Worm (Caenorhabditis elegans) whole organism, L4 larva: ENCODE data around the gene gnrr-4.

Experiments
- F37D6.2 ChIP-seq: sonication (generic microtip); optimal IDR thresholded peaks from 2 replicates; lab custom pipeline; 2016; ENCODE audit warnings: mild to moderate bottlenecking, missing genetic modification characterization, missing compliant biosample characterization
- F44E2.7 ChIP-seq: fragments of 200-800 bp; sonication (Bioruptor generic); IDR thresholded peaks from 2 replicates; pipeline ENCODE4 v2.1.2; 2022; ENCODE audit warnings: missing genetic modification characterization, missing compliant biosample characterization
- Y105C5A.15 ChIP-seq: fragments of 200-800 bp; sonication (Bioruptor generic); IDR thresholded peaks from 2 replicates; pipeline ENCODE4 v1.3.6; 2022; ENCODE audit warnings: missing genetic modification characterization, missing compliant biosample characterization
- Y5F2A.4 ChIP-seq: fragments of 200-800 bp; sonication (Bioruptor generic); optimal IDR thresholded peaks from 2 replicates; lab custom pipeline; 2018; ENCODE audit warnings: mild to moderate bottlenecking, missing genetic modification characterization, missing compliant biosample characterization
- ZK337.2 ChIP-seq: fragments of 200-800 bp; sonication (Bioruptor generic); IDR thresholded peaks from 2 replicates; pipeline ENCODE4 v1.3.6; 2022; ENCODE audit warnings: missing genetic modification reagents, missing genetic modification characterization, missing compliant biosample characterization
- ZK546.5 ChIP-seq, 2 experiments: sonication (generic microtip); optimal IDR thresholded peaks; 2 replicates each; lab custom pipeline; 2017; ENCODE audit warnings: missing biosample characterization in 2 of 2, missing genetic modification characterization in 2 of 2
- aly-2 ChIP-seq: sonication (generic microtip); optimal IDR thresholded peaks from 2 replicates; lab custom pipeline; 2018; ENCODE audit warnings: missing biosample characterization, missing genetic modification characterization
- ama-1 ChIP-seq: fragments of 150-350 bp; optimal IDR thresholded peaks from 2 replicates; lab custom pipeline; 2014; ENCODE audit warnings: inconsistent platforms, mixed read lengths
- attf-4 ChIP-seq: sonication (generic microtip); optimal IDR thresholded peaks from 3 replicates; lab custom pipeline; 2017; ENCODE audit warnings: missing biosample characterization, missing genetic modification characterization
- ceh-20 ChIP-seq: fragments of 200-800 bp; sonication (Bioruptor generic); IDR thresholded peaks from 2 replicates; pipeline ENCODE4 v1.3.6; 2022; ENCODE audit warnings: missing genetic modification reagents, missing genetic modification characterization, missing compliant biosample characterization
- ceh-28 ChIP-seq: fragments of 150-350 bp; optimal IDR thresholded peaks from 2 replicates; lab custom pipeline; 2014; ENCODE audit warnings: missing biosample characterization, missing genetic modification reagents, missing genetic modification characterization
- ceh-62 ChIP-seq: sonication (generic microtip); optimal IDR thresholded peaks from 2 replicates; lab custom pipeline; 2017; ENCODE audit warnings: missing biosample characterization, missing genetic modification characterization
- daf-16 ChIP-seq, 3 experiments: sonication (generic microtip); optimal IDR thresholded peaks; 2 replicates each; lab custom pipeline; 2016 to 2017; ENCODE audit warnings: missing genetic modification characterization in 3 of 3, missing genetic modification reagents in 3 of 3, mild to moderate bottlenecking in 2 of 3, missing compliant biosample characterization in 2 of 3, missing biosample characterization in 1 of 3, moderate library complexity in 1 of 3
- daf-19 ChIP-seq: fragments of 200-800 bp; sonication (Bioruptor generic); conservative IDR thresholded peaks from 2 replicates; pipeline ENCODE4 v1.3.6; 2022; ENCODE audit warnings: missing genetic modification characterization, missing compliant biosample characterization
- daf-8 ChIP-seq: fragments of 200-800 bp; sonication (Bioruptor generic); IDR thresholded peaks from 2 replicates; pipeline ENCODE4 v1.3.6; 2022; ENCODE audit warnings: missing genetic modification characterization, missing compliant biosample characterization
- dmd-9 ChIP-seq: fragments of 200-800 bp; sonication (Bioruptor generic); IDR thresholded peaks from 2 replicates; pipeline ENCODE4 v1.3.6; 2022; ENCODE audit warnings: missing genetic modification reagents, missing genetic modification characterization, missing compliant biosample characterization
- dpl-1 ChIP-seq: fragments of 150-350 bp; optimal IDR thresholded peaks from 2 replicates; lab custom pipeline; 2014; ENCODE audit warnings: missing biosample characterization, missing genetic modification reagents, missing genetic modification characterization
- egl-27 ChIP-seq: sonication (generic microtip); optimal IDR thresholded peaks from 3 replicates; lab custom pipeline; 2017; ENCODE audit warnings: missing biosample characterization, missing genetic modification reagents, missing genetic modification characterization
- fkh-10 ChIP-seq: fragments of 150-350 bp; optimal IDR thresholded peaks from 2 replicates; lab custom pipeline; 2014; ENCODE audit warnings: missing biosample characterization, missing genetic modification reagents, missing genetic modification characterization
- fos-1 ChIP-seq: fragments of 150-350 bp; optimal IDR thresholded peaks from 2 replicates; lab custom pipeline; 2014; ENCODE audit warnings: missing biosample characterization, missing genetic modification characterization
- hif-1 ChIP-seq, 2 experiments: sonication (generic microtip); optimal IDR thresholded peaks; 2 replicates each; lab custom pipeline; 2016 to 2017; ENCODE audit warnings: missing compliant biosample characterization in 2 of 2, missing genetic modification characterization in 2 of 2, missing genetic modification reagents in 2 of 2, missing genotype in 2 of 2, mild to moderate bottlenecking in 1 of 2
- hlh-11 ChIP-seq: fragments of 200-800 bp; sonication (Bioruptor generic); optimal IDR thresholded peaks from 2 replicates; lab custom pipeline; 2018; ENCODE audit warnings: mild to moderate bottlenecking, missing genetic modification characterization, missing compliant biosample characterization
- jun-1 ChIP-seq: fragments of 150-350 bp; optimal IDR thresholded peaks from 2 replicates; lab custom pipeline; 2014; ENCODE audit warnings: missing biosample characterization, missing genetic modification reagents, missing genetic modification characterization
- lin-13 ChIP-seq: fragments of 150-350 bp; optimal IDR thresholded peaks from 2 replicates; lab custom pipeline; 2014; ENCODE audit warnings: missing biosample characterization, missing genetic modification reagents, missing genetic modification characterization
- lin-38 ChIP-seq: fragments of 200-800 bp; sonication (Bioruptor generic); IDR thresholded peaks from 2 replicates; pipeline ENCODE4 v1.3.6; 2022; ENCODE audit warnings: missing genetic modification reagents, missing genetic modification characterization, missing compliant biosample characterization
- lir-3 ChIP-seq: sonication (generic microtip); optimal IDR thresholded peaks from 2 replicates; lab custom pipeline; 2016; ENCODE audit warnings: mild to moderate bottlenecking, missing genetic modification characterization, missing compliant biosample characterization
- lsy-2 ChIP-seq, 2 experiments: fragments of 150-350 bp in 1 of 2; sonication (generic microtip) in 1 of 2; optimal IDR thresholded peaks; 2 replicates each; lab custom pipeline; 2014 to 2017; ENCODE audit warnings: missing biosample characterization in 2 of 2, missing genetic modification characterization in 2 of 2
- madf-5 ChIP-seq, 2 experiments: fragments of 200-800 bp; sonication (Bioruptor generic); IDR thresholded peaks; 2 replicates each; pipeline ENCODE4 v1.3.6; 2022; ENCODE audit warnings: missing compliant biosample characterization in 2 of 2, missing genetic modification characterization in 2 of 2
- madf-9 ChIP-seq: fragments of 200-800 bp; sonication (Bioruptor generic); conservative IDR thresholded peaks from 2 replicates; pipeline ENCODE4 v1.3.6; 2022; ENCODE audit warnings: missing genetic modification reagents, missing genetic modification characterization, missing compliant biosample characterization
- mdl-1 ChIP-seq, 2 experiments: fragments of 150-350 bp in 1 of 2; sonication (generic microtip) in 1 of 2; optimal IDR thresholded peaks; 2 replicates each; lab custom pipeline; 2014 to 2017; ENCODE audit warnings: missing biosample characterization in 2 of 2, missing genetic modification characterization in 2 of 2
- mep-1 ChIP-seq: fragments of 150-350 bp; sonication (generic microtip); optimal IDR thresholded peaks from 3 replicates; lab custom pipeline; 2014; ENCODE audit warnings: missing biosample characterization, missing genetic modification characterization
- mxl-2 ChIP-seq: fragments of 200-800 bp; sonication (Bioruptor generic); conservative IDR thresholded peaks from 2 replicates; pipeline ENCODE4 v1.3.6; 2022; ENCODE audit warnings: missing genetic modification reagents, missing genetic modification characterization, missing compliant biosample characterization
- mxl-3 ChIP-seq: fragments of 200-800 bp; sonication (Bioruptor generic); optimal IDR thresholded peaks from 2 replicates; lab custom pipeline; 2018; ENCODE audit warnings: mild to moderate bottlenecking, missing genetic modification characterization, missing compliant biosample characterization
- nhr-10 ChIP-seq: fragments of 150-350 bp; optimal IDR thresholded peaks from 2 replicates; lab custom pipeline; 2014; ENCODE audit warnings: missing biosample characterization, missing genetic modification characterization
- nhr-11 ChIP-seq: fragments of 150-350 bp; optimal IDR thresholded peaks from 2 replicates; lab custom pipeline; 2014; ENCODE audit warnings: missing biosample characterization, missing genetic modification characterization
- nhr-42 ChIP-seq: fragments of 200-800 bp; sonication (Bioruptor generic); IDR thresholded peaks from 2 replicates; pipeline ENCODE4 v1.3.6; 2022; ENCODE audit warnings: missing genetic modification characterization, missing compliant biosample characterization
- nhr-6 ChIP-seq: fragments of 150-350 bp; optimal IDR thresholded peaks from 2 replicates; lab custom pipeline; 2014; ENCODE audit warnings: missing biosample characterization, missing genetic modification characterization
- php-3 ChIP-seq: fragments of 200-800 bp; sonication (Bioruptor generic); IDR thresholded peaks from 2 replicates; pipeline ENCODE4 v1.3.6; 2022; ENCODE audit warnings: missing genetic modification reagents, missing genetic modification characterization, missing compliant biosample characterization
- pqm-1 ChIP-seq: sonication (generic microtip); optimal IDR thresholded peaks from 2 replicates; lab custom pipeline; 2017; ENCODE audit warnings: missing biosample characterization, missing genetic modification characterization
- sdz-12 ChIP-seq: fragments of 200-800 bp; sonication (Bioruptor generic); optimal IDR thresholded peaks from 2 replicates; lab custom pipeline; 2018; ENCODE audit warnings: mild to moderate bottlenecking, missing genetic modification characterization, missing compliant biosample characterization
- set-16 ChIP-seq: fragments of 200-800 bp; sonication (Bioruptor generic); IDR thresholded peaks from 2 replicates; pipeline ENCODE4 v1.3.6; 2022; ENCODE audit warnings: missing genetic modification reagents, missing genetic modification characterization, missing compliant biosample characterization
- snpc-1.2 ChIP-seq: fragments of 200-800 bp; sonication (Bioruptor generic); IDR thresholded peaks from 2 replicates; pipeline ENCODE4 v1.3.6; 2022; ENCODE audit warnings: missing genetic modification reagents, missing genetic modification characterization, missing compliant biosample characterization
- spr-3 ChIP-seq: fragments of 200-800 bp; sonication (Bioruptor generic); optimal IDR thresholded peaks from 2 replicates; lab custom pipeline; 2018; ENCODE audit warnings: mild to moderate bottlenecking, missing genetic modification characterization, missing compliant biosample characterization
- unc-39 ChIP-seq: sonication (generic microtip); optimal IDR thresholded peaks from 2 replicates; lab custom pipeline; 2017; ENCODE audit warnings: missing biosample characterization, missing genetic modification characterization
- unc-62 ChIP-seq, 3 experiments: fragments of 150-350 bp in 1 of 3; sonication (generic microtip); optimal IDR thresholded peaks in 2 of 3; peaks in 1 of 3; 1 replicate in 1 of 3; 2 replicates in 2 of 3; lab custom pipeline; 2014 to 2017; ENCODE audit warnings: missing biosample characterization in 3 of 3, missing genetic modification characterization in 3 of 3, missing genetic modification reagents in 3 of 3, missing genotype in 1 of 3
- zag-1 ChIP-seq: fragments of 150-350 bp; optimal IDR thresholded peaks from 2 replicates; lab custom pipeline; 2014; ENCODE audit warnings: missing biosample characterization, missing genetic modification characterization
- zfp-2 ChIP-seq: sonication (generic microtip); optimal IDR thresholded peaks from 2 replicates; lab custom pipeline; 2016; ENCODE audit warnings: mild to moderate bottlenecking, missing genetic modification characterization, missing compliant biosample characterization
- zip-2 ChIP-seq: fragments of 150-350 bp; optimal IDR thresholded peaks from 2 replicates; lab custom pipeline; 2014; ENCODE audit warnings: missing biosample characterization, missing genetic modification characterization

Gene gnrr-4

ce11 chrX:5780672-5781182 is 37.6 kb upstream of the gnrr-4 start, which contains the start of gene sft-4 (continued):
- TF ChIP-seq lsy-2 (tag; optimal IDR thresholded peaks at IDR 0.05; lab: Kevin White, UChicago) (peak in 1 of 2 experiments; percentile 66), daf-8 (no peak), egl-27 (no peak), mxl-2 (GFP tag; lab: Robert Waterston, UW) (no peak), sdz-12 (no peak), mdl-1 (tag; optimal IDR thresholded peaks at IDR 0.05; lab: Kevin White, UChicago) (peak; percentile 9 to 71), mep-1 (tag; lab: Kevin White, UChicago) (peak; percentile 20), nhr-6 (tag; lab: Kevin White, UChicago) (no peak), mxl-3 (GFP tag; lab: Kevin White, UChicago) (peak; percentile 87), ama-1 (lab: Kevin White, UChicago) (no peak), nhr-11 (tag; lab: Kevin White, UChicago) (peak; percentile 26), dmd-9 (GFP tag; lab: Robert Waterston, UW) (no peak), nhr-10 (tag; lab: Kevin White, UChicago) (no peak), ZK546.5 (tag; optimal IDR thresholded peaks at IDR 0.05; lab: Kevin White, UChicago) (no peak), jun-1 (tag; lab: Kevin White, UChicago) (no peak), zip-2 (tag; lab: Kevin White, UChicago) (no peak), unc-62 (GFP tag; optimal IDR thresholded peaks at IDR 0.05 in 1 of 2; lab: Kevin White, UChicago) (peak in 1 of 2 experiments; percentile 68), unc-62 (tag; optimal IDR thresholded peaks at IDR 0.05; lab: Kevin White, UChicago) (no peak), daf-16 (GFP tag; optimal IDR thresholded peaks at IDR 0.05; lab: Kevin White, UChicago) (no peak), daf-16 (tag; optimal IDR thresholded peaks at IDR 0.05; lab: Kevin White, UChicago) (no peak), lin-13 (GFP tag; lab: Kevin White, UChicago) (no peak), madf-9 (no peak), attf-4 (tag; lab: Kevin White, UChicago) (no peak), unc-39 (tag; lab: Kevin White, UChicago) (no peak), lin-38 (GFP tag; lab: Robert Waterston, UW) (no peak), ceh-20 (no peak), lir-3 (tag; lab: Kevin White, UChicago) (no peak), ZK337.2 (GFP tag; lab: Robert Waterston, UW) (no peak), aly-2 (no peak), zfp-2 (tag; lab: Kevin White, UChicago) (no peak), snpc-1.2 (no peak), hif-1 (tag; optimal IDR thresholded peaks at IDR 0.05; lab: Kevin White, UChicago) (no peak), pqm-1 (tag; lab: Kevin White, UChicago) (peak; percentile 65), madf-5 (GFP tag; IDR thresholded peaks at IDR 0.05; lab: Robert Waterston, UW) (no peak)

ce11 chrX:5775804-5776252 is 32.7 kb upstream of the gnrr-4 start:
- TF ChIP-seq nhr-42 (no peak), daf-19 (GFP tag; lab: Robert Waterston, UW) (no peak), fkh-10 (GFP tag; lab: Kevin White, UChicago) (peak; percentile 54), madf-5 (GFP tag; IDR thresholded peaks at IDR 0.05; lab: Robert Waterston, UW) (no peak), snpc-1.2 (no peak), unc-62 (GFP tag; optimal IDR thresholded peaks at IDR 0.05 in 1 of 2; lab: Kevin White, UChicago) (peak in 1 of 2 experiments; percentile 93), unc-62 (tag; optimal IDR thresholded peaks at IDR 0.05; lab: Kevin White, UChicago) (no peak), fos-1 (tag; lab: Kevin White, UChicago) (no peak), madf-9 (no peak), ceh-62 (tag; lab: Kevin White, UChicago) (no peak), hlh-11 (tag; lab: Kevin White, UChicago) (peak; percentile 80), zag-1 (no peak), nhr-10 (tag; lab: Kevin White, UChicago) (no peak), ZK337.2 (GFP tag; lab: Robert Waterston, UW) (no peak), F37D6.2 (peak; percentile 54), set-16 (no peak; the same call in 1 of the 2 replicates), F44E2.7 (GFP tag; lab: Robert Waterston, UW) (no peak), ceh-20 (peak; percentile 51; the same call in 1 of the 2 replicates), spr-3 (no peak), attf-4 (tag; lab: Kevin White, UChicago) (no peak), Y5F2A.4 (no peak), php-3 (GFP tag; lab: Robert Waterston, UW) (peak; percentile 59; the same call in 1 of the 2 replicates), dmd-9 (GFP tag; lab: Robert Waterston, UW) (no peak), Y105C5A.15 (no peak), unc-39 (tag; lab: Kevin White, UChicago) (no peak), hif-1 (tag; optimal IDR thresholded peaks at IDR 0.05; lab: Kevin White, UChicago) (peak in 1 of 2 experiments; percentile 29), mep-1 (tag; lab: Kevin White, UChicago) (peak; percentile 83), ceh-28 (tag; lab: Kevin White, UChicago) (no peak), dpl-1 (peak; percentile 71), mxl-2 (GFP tag; lab: Robert Waterston, UW) (no peak)
